Worm (Caenorhabditis elegans): Measurements from ENCODE around the gene fbxa-111.

DNA sequence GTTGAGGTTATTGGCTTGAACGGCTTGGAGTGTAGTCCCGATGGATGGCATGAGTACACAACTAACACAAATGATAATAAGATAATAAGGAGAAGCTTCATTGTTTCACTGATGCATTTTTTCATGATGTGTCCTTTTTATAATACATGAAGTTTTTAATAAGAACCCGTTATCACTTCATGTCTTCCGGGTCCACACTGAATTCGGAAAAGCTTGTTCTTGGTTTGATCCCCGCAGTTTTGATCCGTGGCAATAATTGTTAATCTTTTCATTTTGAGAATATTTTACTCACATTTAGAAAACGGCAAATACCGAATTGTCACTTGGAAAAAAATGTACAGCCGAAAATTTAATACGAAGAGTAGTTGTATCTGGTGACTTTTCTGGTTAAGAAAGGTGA is 39.1 kb upstream of the fbxa-111 start, which contains the start of gene Y102A5C.27:
- TF ChIP-seq him-1 (tag; optimal IDR thresholded peaks at IDR 0.05) = no peak
- TF ChIP-seq W03F9.2 (tag; optimal IDR thresholded peaks at IDR 0.05) = no peak
